Worm (Caenorhabditis elegans) whole organism, mixed stage, embryonic: Measurements from ENCODE around the gene del-1.

Experiments
- M03D4.4 ChIP-seq: sonication (generic microtip); optimal IDR thresholded peaks from 2 replicates; lab custom pipeline; 2017; ENCODE audit warnings: mild to moderate bottlenecking, missing genetic modification characterization, missing compliant biosample characterization
- bed-3 ChIP-seq: fragments of 200-800 bp; sonication (Bioruptor generic); optimal IDR thresholded peaks from 3 replicates; lab custom pipeline; 2018; ENCODE audit warnings: mild to moderate bottlenecking, missing genetic modification characterization, moderate library complexity, missing compliant biosample characterization
- blmp-1 ChIP-seq: fragments of 150-350 bp; optimal IDR thresholded peaks from 2 replicates; lab custom pipeline; 2014; ENCODE audit warnings: missing biosample characterization, missing genetic modification characterization
- ceh-39 ChIP-seq: fragments of 150-350 bp; optimal IDR thresholded peaks from 2 replicates; lab custom pipeline; 2014; ENCODE audit warnings: missing biosample characterization, missing genetic modification characterization
- ceh-43 ChIP-seq: fragments of 200-800 bp; sonication (Bioruptor generic); optimal IDR thresholded peaks from 2 replicates; lab custom pipeline; 2018; ENCODE audit warnings: mild to moderate bottlenecking, missing genetic modification characterization, moderate library complexity, missing compliant biosample characterization
- ceh-83 ChIP-seq: fragments of 200-800 bp; sonication (Bioruptor generic); optimal IDR thresholded peaks from 2 replicates; lab custom pipeline; 2018; ENCODE audit warnings: mild to moderate bottlenecking, missing genetic modification characterization, missing compliant biosample characterization
- ces-1 ChIP-seq: fragments of 150-350 bp; optimal IDR thresholded peaks from 2 replicates; lab custom pipeline; 2014; ENCODE audit warnings: missing biosample characterization, missing genetic modification reagents, missing genetic modification characterization
- cnd-1 ChIP-seq: fragments of 200-800 bp; sonication (Bioruptor generic); optimal IDR thresholded peaks from 2 replicates; lab custom pipeline; 2018; ENCODE audit warnings: mild to moderate bottlenecking, missing genetic modification characterization, missing compliant biosample characterization
- drap-1 ChIP-seq: fragments of 200-800 bp; sonication (Bioruptor generic); optimal IDR thresholded peaks from 3 replicates; lab custom pipeline; 2018; ENCODE audit warnings: mild to moderate bottlenecking, missing genetic modification characterization, missing compliant biosample characterization
- elt-1 ChIP-seq: sonication (generic microtip); optimal IDR thresholded peaks from 2 replicates; lab custom pipeline; 2017; ENCODE audit warnings: missing genetic modification characterization, mild to moderate bottlenecking, missing compliant biosample characterization, antibody characterized with exemption, moderate library complexity, borderline replicate concordance; ENCODE audit not compliant: insufficient read depth
- elt-3 ChIP-seq: fragments of 150-350 bp; optimal IDR thresholded peaks from 2 replicates; lab custom pipeline; 2014; ENCODE audit warnings: missing biosample characterization, missing genetic modification characterization
- flh-1 ChIP-seq: fragments of 200-800 bp; sonication (Bioruptor generic); optimal IDR thresholded peaks from 2 replicates; lab custom pipeline; 2018; ENCODE audit warnings: mild to moderate bottlenecking, missing genetic modification characterization, moderate library complexity, missing compliant biosample characterization
- ham-2 ChIP-seq: fragments of 200-800 bp; sonication (Bioruptor generic); optimal IDR thresholded peaks from 2 replicates; lab custom pipeline; 2018; ENCODE audit warnings: mild to moderate bottlenecking, missing genetic modification characterization, missing compliant biosample characterization
- hlh-1 ChIP-seq: fragments of 150-350 bp; optimal IDR thresholded peaks from 2 replicates; lab custom pipeline; 2014; ENCODE audit warnings: missing biosample characterization, missing genetic modification reagents, missing genetic modification characterization
- lin-13 ChIP-seq: fragments of 150-350 bp; optimal IDR thresholded peaks from 2 replicates; lab custom pipeline; 2014; ENCODE audit warnings: missing biosample characterization, missing genetic modification characterization
- lin-32 ChIP-seq: fragments of 200-800 bp; sonication (Bioruptor generic); optimal IDR thresholded peaks from 2 replicates; lab custom pipeline; 2018; ENCODE audit warnings: mild to moderate bottlenecking, missing genetic modification characterization, missing compliant biosample characterization
- lsy-2 ChIP-seq: fragments of 150-350 bp; optimal IDR thresholded peaks from 2 replicates; lab custom pipeline; 2014; ENCODE audit warnings: missing biosample characterization, missing genetic modification characterization
- mab-5 ChIP-seq: fragments of 150-350 bp; optimal IDR thresholded peaks from 2 replicates; lab custom pipeline; 2014; ENCODE audit warnings: missing biosample characterization, missing genetic modification characterization
- mep-1 ChIP-seq: fragments of 150-350 bp; optimal IDR thresholded peaks from 2 replicates; lab custom pipeline; 2017; ENCODE audit warnings: missing biosample characterization, missing genetic modification reagents, missing genetic modification characterization, inconsistent platforms
- mls-2 ChIP-seq: sonication (generic microtip); optimal IDR thresholded peaks from 2 replicates; lab custom pipeline; 2016; ENCODE audit warnings: mild to moderate bottlenecking, missing genetic modification characterization, moderate library complexity, missing compliant biosample characterization
- nhr-2 ChIP-seq: fragments of 150-350 bp; optimal IDR thresholded peaks from 2 replicates; lab custom pipeline; 2014; ENCODE audit warnings: missing biosample characterization, missing genetic modification characterization
- nhr-237 ChIP-seq: fragments of 150-350 bp; optimal IDR thresholded peaks from 2 replicates; lab custom pipeline; 2014; ENCODE audit warnings: missing biosample characterization, missing genetic modification characterization
- nhr-28 ChIP-seq: fragments of 150-350 bp; optimal IDR thresholded peaks from 2 replicates; lab custom pipeline; 2014; ENCODE audit warnings: missing biosample characterization, missing genetic modification characterization
- pha-4 ChIP-seq: fragments of 150-350 bp; optimal IDR thresholded peaks from 2 replicates; lab custom pipeline; 2018; ENCODE audit warnings: missing biosample characterization, missing genetic modification reagents, missing genetic modification characterization
- sem-2 ChIP-seq: fragments of 200-800 bp; sonication (Bioruptor generic); optimal IDR thresholded peaks from 2 replicates; lab custom pipeline; 2018; ENCODE audit warnings: mild to moderate bottlenecking, missing genetic modification characterization, missing compliant biosample characterization
- snpc-4 ChIP-seq: fragments of 150-350 bp; optimal IDR thresholded peaks from 2 replicates; lab custom pipeline; 2014; ENCODE audit warnings: missing biosample characterization, missing genetic modification characterization
- sptf-1 ChIP-seq: sonication (generic microtip); optimal IDR thresholded peaks from 2 replicates; lab custom pipeline; 2017; ENCODE audit warnings: mild to moderate bottlenecking, missing genetic modification characterization, moderate library complexity, missing compliant biosample characterization
- tbx-8 ChIP-seq: fragments of 200-800 bp; sonication (Bioruptor generic); optimal IDR thresholded peaks from 2 replicates; lab custom pipeline; 2018; ENCODE audit warnings: mild to moderate bottlenecking, missing genetic modification characterization, moderate library complexity, missing compliant biosample characterization
- unc-120 ChIP-seq: sonication (generic microtip); optimal IDR thresholded peaks from 2 replicates; lab custom pipeline; 2017; ENCODE audit warnings: missing genetic modification characterization, missing compliant biosample characterization; ENCODE audit not compliant: poor library complexity, severe bottlenecking
- unc-39 ChIP-seq: fragments of 150-350 bp; optimal IDR thresholded peaks from 2 replicates; lab custom pipeline; 2014; ENCODE audit warnings: missing biosample characterization, missing genetic modification characterization
- unc-62 ChIP-seq: fragments of 150-350 bp; optimal IDR thresholded peaks from 2 replicates; lab custom pipeline; 2014; ENCODE audit warnings: missing biosample characterization, missing genetic modification reagents, missing genetic modification characterization
- zip-8 ChIP-seq: fragments of 150-350 bp; optimal IDR thresholded peaks from 2 replicates; lab custom pipeline; 2014; ENCODE audit warnings: missing biosample characterization, missing genetic modification characterization
- ztf-11 ChIP-seq: fragments of 150-350 bp; optimal IDR thresholded peaks from 2 replicates; lab custom pipeline; 2014; ENCODE audit warnings: missing biosample characterization, missing genetic modification characterization

The del-1 gene

ce11 chrX:14240205-14240604 lies 27.7 kb upstream of the del-1 start:
- no peak for TF ChIP-seq unc-39 (tag; lab: Kevin White, UChicago)
- no peak for TF ChIP-seq M03D4.4 (tag; lab: Kevin White, UChicago)
- TF ChIP-seq lin-13 (tag; lab: Kevin White, UChicago) = no peak
- no peak for TF ChIP-seq snpc-4 (tag; lab: Kevin White, UChicago)
- TF ChIP-seq ham-2 = no peak
- no peak for TF ChIP-seq zip-8
- no peak for TF ChIP-seq sem-2

- no peak for TF ChIP-seq ces-1 (GFP tag; lab: Kevin White, UChicago)
- TF ChIP-seq lin-32 = no peak
- no peak for TF ChIP-seq M03D4.4 (tag; lab: Kevin White, UChicago)
- TF ChIP-seq bed-3 (GFP tag; lab: Kevin White, UChicago) = no peak
- no peak for TF ChIP-seq ham-2
- TF ChIP-seq nhr-28 = no peak
- TF ChIP-seq blmp-1 (tag; lab: Kevin White, UChicago) = no peak
- TF ChIP-seq pha-4 (tag; lab: Kevin White, UChicago) = no peak
- no peak for TF ChIP-seq snpc-4 (tag; lab: Kevin White, UChicago)
- TF ChIP-seq elt-3 (tag; lab: Kevin White, UChicago) = no peak
- TF ChIP-seq unc-39 (tag; lab: Kevin White, UChicago) = no peak
- no peak for TF ChIP-seq drap-1 (GFP tag; lab: Kevin White, UChicago)
- no peak for TF ChIP-seq zip-8
Measured at ce11 chrX:14241531-14241930, 26.4 kb upstream of the del-1 start.

- TF ChIP-seq snpc-4 (tag; lab: Kevin White, UChicago) = no peak
- no peak for TF ChIP-seq mep-1 (tag; lab: Kevin White, UChicago)
- no peak for TF ChIP-seq bed-3 (GFP tag; lab: Kevin White, UChicago)
- no peak for TF ChIP-seq sem-2
- TF ChIP-seq mls-2 (tag; lab: Kevin White, UChicago) = no peak
- TF ChIP-seq ceh-39 = peak; percentile 36
- TF ChIP-seq lsy-2 = no peak
- TF ChIP-seq tbx-8 = no peak
- no peak for TF ChIP-seq unc-62 (GFP tag; lab: Kevin White, UChicago)
- no peak for TF ChIP-seq unc-120 (tag; lab: Kevin White, UChicago)
- TF ChIP-seq ceh-43 = no peak
- no peak for TF ChIP-seq ham-2
- TF ChIP-seq mab-5 = no peak
- TF ChIP-seq pha-4 (tag; lab: Kevin White, UChicago) = no peak
- peak; percentile 37 for TF ChIP-seq cnd-1
- TF ChIP-seq elt-1 (tag; lab: Kevin White, UChicago) = no peak
- no peak for TF ChIP-seq unc-39 (tag; lab: Kevin White, UChicago)
- TF ChIP-seq drap-1 (GFP tag; lab: Kevin White, UChicago) = no peak
- peak; percentile 12 for TF ChIP-seq ces-1 (GFP tag; lab: Kevin White, UChicago)
- TF ChIP-seq zip-8 = peak; percentile 7
- no peak for TF ChIP-seq nhr-28
- TF ChIP-seq nhr-237 (tag; lab: Kevin White, UChicago) = no peak
- no peak for TF ChIP-seq ceh-83 (GFP tag; lab: Kevin White, UChicago)
- TF ChIP-seq nhr-2 = no peak
- TF ChIP-seq flh-1 (GFP tag; lab: Kevin White, UChicago) = no peak
Measured at ce11 chrX:14243345-14243961, 24.4 kb upstream of the del-1 start, which contains the start of gene K04C1.3. Gene K04C1.3 (minus strand): TSS chrX:14243395.

- TF ChIP-seq unc-120 (tag; lab: Kevin White, UChicago) = no peak
- TF ChIP-seq ceh-39 = peak; percentile 9
Measured at ce11 chrX:14244493-14244892, 23.4 kb upstream of the del-1 start.

DNA sequence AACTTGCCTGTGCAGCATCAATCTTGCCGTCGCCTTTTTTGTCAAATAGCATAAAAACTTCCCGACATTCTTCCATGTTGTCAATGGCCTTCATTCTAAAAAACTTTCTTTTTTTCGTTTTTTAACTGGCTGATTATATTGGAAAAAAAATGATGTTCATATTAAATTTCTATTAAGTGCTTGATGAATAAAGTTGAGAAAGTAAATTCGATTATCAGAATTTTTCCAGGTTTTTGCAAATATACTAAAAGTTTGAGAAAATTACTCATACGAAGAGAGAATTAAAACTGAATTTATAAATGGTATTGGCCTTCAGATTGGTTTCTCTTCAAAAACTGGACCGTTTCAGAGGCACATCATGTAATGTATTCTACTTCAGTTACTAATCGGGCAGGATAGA lies 21.4 kb upstream of the del-1 start, which contains the start of gene mlc-6:
Gene mlc-6, minus strand, starts transcription at position 101 of the 400 bp plus-strand sequence.
- TF ChIP-seq ces-1 (GFP tag; lab: Kevin White, UChicago) = no peak
- TF ChIP-seq hlh-1 (tag; lab: Kevin White, UChicago) = no peak
- no peak for TF ChIP-seq sptf-1 (tag; lab: Kevin White, UChicago)
- no peak for TF ChIP-seq mab-5
- TF ChIP-seq sem-2 = no peak
- TF ChIP-seq mls-2 (tag; lab: Kevin White, UChicago) = no peak
- no peak for TF ChIP-seq cnd-1
- no peak for TF ChIP-seq M03D4.4 (tag; lab: Kevin White, UChicago)
- no peak for TF ChIP-seq ceh-39
- TF ChIP-seq lin-13 (tag; lab: Kevin White, UChicago) = no peak
- no peak for TF ChIP-seq pha-4 (tag; lab: Kevin White, UChicago)
- no peak for TF ChIP-seq ztf-11 (tag; lab: Kevin White, UChicago)
- no peak for TF ChIP-seq blmp-1 (tag; lab: Kevin White, UChicago)
- TF ChIP-seq unc-120 (tag; lab: Kevin White, UChicago) = no peak
